Fruit fly (Drosophila melanogaster) whole organism, embryonic: ENCODE data around the gene Elp3.

Experiments
- CG10462 ChIP-seq: fragments of 200-800 bp; sonication (Bioruptor generic); optimal IDR thresholded peaks from 2 replicates; lab custom pipeline; 2016; ENCODE audit warnings: missing biosample characterization, missing genetic modification characterization
- CG12769 ChIP-seq: fragments of 200-800 bp; sonication (Bioruptor generic); optimal IDR thresholded peaks from 2 replicates; lab custom pipeline; 2019; ENCODE audit warnings: missing biosample characterization, mild to moderate bottlenecking, missing genetic modification characterization, moderate library complexity
- CG42726 ChIP-seq: fragments of 200-800 bp; sonication (Bioruptor generic); IDR thresholded peaks from 2 replicates; pipeline ENCODE4 v1.3.6; 2022; ENCODE audit warnings: missing biosample characterization, missing genetic modification characterization; ENCODE audit not compliant: partially characterized antibody
- CG4707 ChIP-seq: fragments of 200-800 bp; sonication (Bioruptor generic); optimal IDR thresholded peaks from 2 replicates; lab custom pipeline; 2018; ENCODE audit warnings: missing biosample characterization, mild to moderate bottlenecking, missing genetic modification characterization, moderate library complexity
- Hr3 ChIP-seq: fragments of 200-800 bp; sonication (Bioruptor generic); optimal IDR thresholded peaks from 3 replicates; lab custom pipeline; 2016; ENCODE audit warnings: missing biosample characterization, missing genetic modification characterization
- fd64A ChIP-seq: fragments of 200-800 bp; sonication (Bioruptor generic); optimal IDR thresholded peaks from 3 replicates; lab custom pipeline; 2018; ENCODE audit warnings: missing biosample characterization, mild to moderate bottlenecking, missing genetic modification characterization
- grn ChIP-seq: fragments of 200-800 bp; sonication (Bioruptor generic); optimal IDR thresholded peaks from 3 replicates; lab custom pipeline; 2017; ENCODE audit warnings: missing biosample characterization, missing genetic modification characterization
- nerfin-1 ChIP-seq: fragments of 200-800 bp; sonication (Bioruptor generic); optimal IDR thresholded peaks from 3 replicates; lab custom pipeline; 2019; ENCODE audit warnings: missing biosample characterization, mild to moderate bottlenecking, missing genetic modification characterization, moderate library complexity
- sima ChIP-seq: fragments of 200-800 bp; sonication (Bioruptor generic); optimal IDR thresholded peaks from 2 replicates; lab custom pipeline; 2016; ENCODE audit warnings: missing biosample characterization, missing genetic modification characterization

DNA sequence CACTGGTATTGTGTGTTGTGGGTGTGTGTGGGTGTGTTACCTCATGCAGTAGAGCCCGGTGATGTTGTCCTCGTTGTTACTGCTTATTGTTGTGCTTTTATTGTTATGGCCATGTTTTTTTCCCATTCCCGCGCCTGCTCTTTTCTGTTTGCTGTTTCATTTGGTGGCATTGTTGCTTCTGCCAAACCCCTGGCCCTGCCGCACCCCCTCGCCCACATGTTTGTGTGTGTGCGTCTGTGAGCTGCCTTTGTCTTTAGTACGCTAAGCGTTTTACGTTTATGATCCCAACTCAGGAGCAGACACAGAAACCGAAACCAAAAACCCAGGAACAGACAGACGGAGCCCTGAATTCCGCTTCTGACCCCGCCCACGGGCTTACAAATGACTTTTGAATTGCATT is 30.5 kb upstream of the Elp3 start:
- TF ChIP-seq nerfin-1 (tag; lab: Kevin White, UChicago) (no peak), CG4707 (GFP tag; lab: Kevin White, UChicago) (no peak), CG10462 (GFP tag; lab: Kevin White, UChicago) (no peak), Hr3 (GFP tag; lab: Kevin White, UChicago) (no peak), fd64A (GFP tag; lab: Kevin White, UChicago) (no peak), CG42726 (GFP tag; lab: Robert Waterston, UW) (no peak), CG12769 (tag; lab: Kevin White, UChicago) (no peak), sima (GFP tag; lab: Kevin White, UChicago) (no peak), grn (GFP tag; lab: Kevin White, UChicago) (no peak)
